Fruit fly (Drosophila melanogaster) whole organism, embryonic: ENCODE data around the gene CG7183.

Experiments
- B-H1 ChIP-seq: fragments of 200-800 bp; sonication (Bioruptor generic); IDR thresholded peaks from 3 replicates; pipeline ENCODE4 v1.3.6; 2022; ENCODE audit warnings: missing biosample characterization, missing genetic modification characterization
- CG10267 ChIP-seq: fragments of 200-800 bp; sonication (Bioruptor generic); optimal IDR thresholded peaks from 2 replicates; lab custom pipeline; 2018; ENCODE audit warnings: missing biosample characterization, mild to moderate bottlenecking, missing genetic modification characterization, moderate library complexity
- CG10366 ChIP-seq: fragments of 200-800 bp; sonication (Bioruptor generic); IDR thresholded peaks from 2 replicates; pipeline ENCODE4 v1.3.6; 2022; ENCODE audit warnings: missing biosample characterization, missing genetic modification characterization
- CG10462 ChIP-seq: fragments of 200-800 bp; sonication (Bioruptor generic); optimal IDR thresholded peaks from 2 replicates; lab custom pipeline; 2016; ENCODE audit warnings: missing biosample characterization, missing genetic modification characterization
- CG12104 ChIP-seq: fragments of 200-800 bp; sonication (Bioruptor generic); optimal IDR thresholded peaks from 3 replicates; lab custom pipeline; 2016; ENCODE audit warnings: missing biosample characterization, missing genetic modification characterization
- CG12391 ChIP-seq: fragments of 200-800 bp; sonication (Bioruptor generic); optimal IDR thresholded peaks from 3 replicates; lab custom pipeline; 2018; ENCODE audit warnings: missing biosample characterization, mild to moderate bottlenecking, missing genetic modification characterization, moderate library complexity
- CG1647 ChIP-seq: fragments of 200-800 bp; sonication (Bioruptor generic); optimal IDR thresholded peaks from 3 replicates; lab custom pipeline; 2016; ENCODE audit warnings: missing biosample characterization, missing genetic modification characterization
- CG16815 ChIP-seq: fragments of 200-800 bp; sonication (Bioruptor generic); optimal IDR thresholded peaks from 3 replicates; lab custom pipeline; 2017; ENCODE audit warnings: missing biosample characterization, mild to moderate bottlenecking, missing genetic modification characterization
- CG17359 ChIP-seq: fragments of 200-800 bp; sonication (Bioruptor generic); optimal IDR thresholded peaks from 3 replicates; lab custom pipeline; 2018; ENCODE audit warnings: missing biosample characterization, mild to moderate bottlenecking, missing genetic modification characterization, moderate library complexity
- CG17385 ChIP-seq: fragments of 200-800 bp; sonication (Bioruptor generic); optimal IDR thresholded peaks from 3 replicates; lab custom pipeline; 2018; ENCODE audit warnings: missing biosample characterization, mild to moderate bottlenecking, missing genetic modification characterization
- CG17612 ChIP-seq: fragments of 200-800 bp; sonication (Bioruptor generic); IDR thresholded peaks from 2 replicates; pipeline ENCODE4 v1.3.6; 2022; ENCODE audit warnings: missing biosample characterization, missing genetic modification characterization
- CG2120 ChIP-seq: fragments of 200-800 bp; sonication (Bioruptor generic); optimal IDR thresholded peaks from 3 replicates; lab custom pipeline; 2016; ENCODE audit warnings: missing biosample characterization, missing genetic modification characterization
- CG3163 ChIP-seq: fragments of 200-800 bp; sonication (Bioruptor generic); optimal IDR thresholded peaks from 3 replicates; lab custom pipeline; 2016; ENCODE audit warnings: missing biosample characterization, missing genetic modification characterization
- CG3995 ChIP-seq: fragments of 200-800 bp; sonication (Bioruptor generic); optimal IDR thresholded peaks from 3 replicates; lab custom pipeline; 2016; ENCODE audit warnings: missing biosample characterization, missing genetic modification characterization
- CG4404 ChIP-seq: fragments of 200-800 bp; sonication (Bioruptor generic); IDR thresholded peaks from 2 replicates; pipeline ENCODE4 v1.3.6; 2022; ENCODE audit warnings: missing biosample characterization, missing genetic modification characterization
- CG5180 ChIP-seq: fragments of 200-800 bp; sonication (Bioruptor generic); optimal IDR thresholded peaks from 3 replicates; lab custom pipeline; 2017; ENCODE audit warnings: missing biosample characterization, missing genetic modification characterization, mild to moderate bottlenecking, moderate library complexity, missing genetic modification reagents
- CG7357 ChIP-seq: fragments of 200-800 bp; sonication (Bioruptor generic); IDR thresholded peaks from 3 replicates; pipeline ENCODE4 v1.3.6; 2022; ENCODE audit warnings: missing biosample characterization, missing genetic modification characterization
- CG7786 ChIP-seq: fragments of 200-800 bp; sonication (Bioruptor generic); optimal IDR thresholded peaks from 2 replicates; lab custom pipeline; 2016; ENCODE audit warnings: missing biosample characterization, missing genetic modification characterization
- D19B ChIP-seq: fragments of 200-800 bp; sonication (Bioruptor generic); optimal IDR thresholded peaks from 2 replicates; lab custom pipeline; 2017; ENCODE audit warnings: missing biosample characterization, mild to moderate bottlenecking, missing genetic modification characterization
- Deaf1 ChIP-seq: fragments of 200-800 bp; optimal IDR thresholded peaks from 3 replicates; lab custom pipeline; 2019; ENCODE audit warnings: missing biosample characterization, mild to moderate bottlenecking, missing genetic modification characterization, moderate library complexity
- Elba2 ChIP-seq: fragments of 200-800 bp; sonication (Bioruptor generic); optimal IDR thresholded peaks from 3 replicates; lab custom pipeline; 2016; ENCODE audit warnings: missing biosample characterization, missing genetic modification characterization
- Fer2 ChIP-seq: fragments of 200-800 bp; sonication (Bioruptor generic); optimal IDR thresholded peaks from 2 replicates; lab custom pipeline; 2018; ENCODE audit warnings: missing biosample characterization, mild to moderate bottlenecking, missing genetic modification characterization, moderate library complexity
- Hand ChIP-seq: fragments of 200-800 bp; sonication (Bioruptor generic); optimal IDR thresholded peaks from 2 replicates; lab custom pipeline; 2017; ENCODE audit warnings: mild to moderate bottlenecking, missing biosample characterization, missing genetic modification reagents, missing genetic modification characterization
- Hmr ChIP-seq: fragments of 200-800 bp; sonication (Bioruptor generic); optimal IDR thresholded peaks from 3 replicates; lab custom pipeline; 2017; ENCODE audit warnings: mild to moderate bottlenecking, missing biosample characterization, missing genetic modification reagents, missing genetic modification characterization
- Hr39 ChIP-seq: fragments of >200 bp; optimal IDR thresholded peaks from 2 replicates; lab custom pipeline; 2017
- Hsf ChIP-seq: fragments of 200-800 bp; sonication (Bioruptor generic); optimal IDR thresholded peaks from 3 replicates; lab custom pipeline; 2016; ENCODE audit warnings: missing biosample characterization, missing genetic modification characterization
- Med ChIP-seq: fragments of 200-800 bp; sonication (Bioruptor generic); peaks from one replicate; lab custom pipeline; 2016; ENCODE audit warnings: missing biosample characterization, missing genetic modification characterization, mild to moderate bottlenecking, inconsistent platforms, moderate library complexity
- Opbp ChIP-seq: fragments of 200-800 bp; sonication (Bioruptor generic); IDR thresholded peaks from 3 replicates; pipeline ENCODE4 v1.3.6; 2022; ENCODE audit warnings: missing biosample characterization, missing genetic modification characterization; ENCODE audit not compliant: partially characterized antibody
- Side ChIP-seq: fragments of 200-800 bp; sonication (Bioruptor generic); optimal IDR thresholded peaks from 2 replicates; lab custom pipeline; 2016; ENCODE audit warnings: missing biosample characterization, missing genetic modification characterization
- YL-1 ChIP-seq: fragments of 200-800 bp; sonication (Bioruptor generic); optimal IDR thresholded peaks from 3 replicates; lab custom pipeline; 2017; ENCODE audit warnings: missing biosample characterization, mild to moderate bottlenecking, missing genetic modification characterization
- amos ChIP-seq: fragments of 200-800 bp; sonication (Bioruptor generic); IDR thresholded peaks from 2 replicates; pipeline ENCODE4 v1.3.6; 2022; ENCODE audit warnings: missing biosample characterization, missing genetic modification characterization; ENCODE audit not compliant: partially characterized antibody
- ara ChIP-seq: fragments of 200-800 bp; sonication (Bioruptor generic); IDR thresholded peaks from 2 replicates; pipeline ENCODE4 v1.3.6; 2022; ENCODE audit warnings: missing biosample characterization, missing genetic modification characterization
- bsh ChIP-seq, 2 experiments: fragments of 200-800 bp; sonication (Bioruptor generic); optimal IDR thresholded peaks; 2 replicates each; lab custom pipeline; 2017 to 2018; ENCODE audit warnings: mild to moderate bottlenecking in 2 of 2, missing biosample characterization in 2 of 2, missing genetic modification characterization in 2 of 2, moderate library complexity in 1 of 2
- disco-r ChIP-seq: fragments of 200-800 bp; sonication (Bioruptor generic); optimal IDR thresholded peaks from 2 replicates; lab custom pipeline; 2016; ENCODE audit warnings: missing biosample characterization, missing genetic modification characterization
- emc ChIP-seq: fragments of 200-800 bp; sonication (Bioruptor generic); optimal IDR thresholded peaks from 2 replicates; lab custom pipeline; 2016; ENCODE audit warnings: missing biosample characterization, missing genetic modification characterization
- h ChIP-seq: fragments of >200 bp; optimal IDR thresholded peaks from 2 replicates; lab custom pipeline; 2017
- her ChIP-seq: fragments of 200-800 bp; sonication (Bioruptor generic); optimal IDR thresholded peaks from 2 replicates; lab custom pipeline; 2016; ENCODE audit warnings: missing biosample characterization, missing genetic modification characterization
- maf-S ChIP-seq: fragments of 200-800 bp; sonication (Bioruptor generic); optimal IDR thresholded peaks from 2 replicates; lab custom pipeline; 2016; ENCODE audit warnings: missing biosample characterization, missing genetic modification characterization
- oc ChIP-seq: fragments of 200-800 bp; sonication (Bioruptor generic); optimal IDR thresholded peaks from 2 replicates; lab custom pipeline; 2018; ENCODE audit warnings: missing biosample characterization, mild to moderate bottlenecking, missing genetic modification characterization, moderate library complexity
- pan ChIP-seq, 4 experiments: fragments of >200 bp in 3 of 4; fragments of 200-800 bp in 1 of 4; sonication (Bioruptor generic) in 1 of 4; optimal IDR thresholded peaks in 3 of 4; IDR thresholded peaks in 1 of 4; 2 replicates each; pipeline versions ENCODE4 v1.3.6 to Lab custom; 2017 to 2022; ENCODE audit warnings: missing biosample characterization in 2 of 4, missing genetic modification characterization in 2 of 4, mixed read lengths in 1 of 4
- pros ChIP-seq: fragments of 200-800 bp; sonication (Bioruptor generic); optimal IDR thresholded peaks from 3 replicates; lab custom pipeline; 2019; ENCODE audit warnings: missing biosample characterization, mild to moderate bottlenecking, missing genetic modification characterization, moderate library complexity
- pzg ChIP-seq: fragments of 200-800 bp; sonication (Bioruptor generic); optimal IDR thresholded peaks from 3 replicates; lab custom pipeline; 2018; ENCODE audit warnings: missing biosample characterization, mild to moderate bottlenecking, missing genetic modification characterization, moderate library complexity
- sd ChIP-seq: fragments of 200-800 bp; sonication (Bioruptor generic); optimal IDR thresholded peaks from 3 replicates; lab custom pipeline; 2018; ENCODE audit warnings: missing biosample characterization, mild to moderate bottlenecking, missing genetic modification characterization, moderate library complexity
- sima ChIP-seq: fragments of 200-800 bp; sonication (Bioruptor generic); optimal IDR thresholded peaks from 2 replicates; lab custom pipeline; 2016; ENCODE audit warnings: missing biosample characterization, missing genetic modification characterization
- tll ChIP-seq, 2 experiments: fragments of 200-800 bp in 1 of 2; fragments of >200 bp in 1 of 2; sonication (Bioruptor generic) in 1 of 2; optimal IDR thresholded peaks; 2 replicates each; lab custom pipeline; 2017 to 2019; ENCODE audit warnings: missing biosample characterization in 2 of 2, missing genetic modification characterization in 2 of 2, mild to moderate bottlenecking in 1 of 2, moderate library complexity in 1 of 2
- tx ChIP-seq: fragments of 200-800 bp; sonication (Bioruptor generic); optimal IDR thresholded peaks from 2 replicates; lab custom pipeline; 2016; ENCODE audit warnings: missing biosample characterization, missing genetic modification characterization
- unc-4 ChIP-seq: fragments of 200-800 bp; sonication (Bioruptor generic); IDR thresholded peaks from 2 replicates; pipeline ENCODE4 v1.3.6; 2022; ENCODE audit warnings: missing biosample characterization, missing genetic modification characterization; ENCODE audit not compliant: partially characterized antibody
- z ChIP-seq: fragments of 200-800 bp; sonication (Bioruptor generic); IDR thresholded peaks from 3 replicates; pipeline ENCODE4 v1.3.6; 2022; ENCODE audit warnings: missing biosample characterization, missing genetic modification characterization
- zen2 ChIP-seq: fragments of 200-800 bp; sonication (Bioruptor generic); IDR thresholded peaks from 3 replicates; pipeline ENCODE4 v1.3.6; 2022; ENCODE audit warnings: missing biosample characterization, missing genetic modification characterization; ENCODE audit not compliant: partially characterized antibody

CG7183 gene

dm6 chr3R:18196991-18197801, 23.3 kb downstream of the CG7183 start (continued):
- TF ChIP-seq unc-4 (GFP tag; lab: Robert Waterston, UW) = no peak
- no peak for TF ChIP-seq CG4404 (GFP tag; lab: Robert Waterston, UW)
- peak; percentile 62 for TF ChIP-seq Hmr (GFP tag; lab: Kevin White, UChicago)
- no peak for TF ChIP-seq CG17612
- peak; percentile 30 for TF ChIP-seq CG3163 (GFP tag; lab: Kevin White, UChicago)
- TF ChIP-seq CG12391 (tag; lab: Kevin White, UChicago) = peak; percentile 75
- peak; percentile 61 for TF ChIP-seq CG2120 (GFP tag; lab: Kevin White, UChicago)
- no peak for TF ChIP-seq Elba2 (GFP tag; lab: Kevin White, UChicago)
- TF ChIP-seq oc (tag; lab: Kevin White, UChicago) = peak; percentile 58
- TF ChIP-seq sd (tag; lab: Kevin White, UChicago) = peak; percentile 81
- peak; percentile 4 for TF ChIP-seq CG10462 (GFP tag; lab: Kevin White, UChicago)
- no peak for TF ChIP-seq CG3995 (GFP tag; lab: Kevin White, UChicago)
- peak; percentile 26 for TF ChIP-seq CG7786 (GFP tag; lab: Kevin White, UChicago)
- no peak for TF ChIP-seq her
- TF ChIP-seq D19B (GFP tag; lab: Kevin White, UChicago) = peak; percentile 37
- TF ChIP-seq Hand = peak; percentile 8
- TF ChIP-seq Hr39 (lab: Kevin White, UChicago) = no peak
- TF ChIP-seq bsh (GFP tag; optimal IDR thresholded peaks at IDR 0.05; lab: Kevin White, UChicago) = peak; percentile 67 to 93
- TF ChIP-seq Opbp = no peak
- no peak for TF ChIP-seq CG5180 (GFP tag; lab: Kevin White, UChicago)
- TF ChIP-seq CG17385 (GFP tag; lab: Kevin White, UChicago) = peak; percentile 99
- no peak for TF ChIP-seq CG1647
- TF ChIP-seq Deaf1 (tag; lab: Kevin White, UChicago) = peak; percentile 58
- TF ChIP-seq pan (optimal IDR thresholded peaks at IDR 0.05; lab: Kevin White, UChicago) = no peak
- no peak for TF ChIP-seq pan (GFP tag; optimal IDR thresholded peaks at IDR 0.05 in 1 of 2, IDR thresholded peaks at IDR 0.05 in 1 of 2)
- no peak for TF ChIP-seq maf-S (GFP tag; lab: Kevin White, UChicago)
- TF ChIP-seq YL-1 (GFP tag; lab: Kevin White, UChicago) = peak; percentile 31
- peak; percentile 23 for TF ChIP-seq Fer2 (tag; lab: Kevin White, UChicago)
- no peak for TF ChIP-seq B-H1
- TF ChIP-seq CG10267 = peak; percentile 55
- no peak for TF ChIP-seq z (GFP tag; lab: Robert Waterston, UW)
- peak; percentile 87 for TF ChIP-seq Med (GFP tag; lab: Kevin White, UChicago)
- TF ChIP-seq disco-r (GFP tag; lab: Kevin White, UChicago) = no peak
- TF ChIP-seq CG16815 (GFP tag; lab: Kevin White, UChicago) = peak; percentile 66
- TF ChIP-seq h = no peak
- TF ChIP-seq ara (GFP tag; lab: Robert Waterston, UW) = no peak
- TF ChIP-seq tll (GFP tag; optimal IDR thresholded peaks at IDR 0.05; lab: Kevin White, UChicago) = no peak
- no peak for TF ChIP-seq Side (GFP tag; lab: Kevin White, UChicago)
- peak; percentile 70 for TF ChIP-seq Hsf (GFP tag; lab: Kevin White, UChicago)
- TF ChIP-seq tx (GFP tag; lab: Kevin White, UChicago) = peak; percentile 42
- TF ChIP-seq CG12104 (GFP tag; lab: Kevin White, UChicago) = peak; percentile 59
- peak; percentile 76 for TF ChIP-seq pros (GFP tag; lab: Kevin White, UChicago)
- TF ChIP-seq CG17359 (tag; lab: Kevin White, UChicago) = peak; percentile 66
- TF ChIP-seq sima (GFP tag; lab: Kevin White, UChicago) = no peak
- no peak for TF ChIP-seq emc
- TF ChIP-seq CG10366 (GFP tag; lab: Robert Waterston, UW) = no peak
- peak; percentile 3 for TF ChIP-seq pzg (GFP tag; lab: Kevin White, UChicago)
- TF ChIP-seq CG7357 = 0 out of 3 replicates have a peak, but pooled peaks have one; percentile 14
- TF ChIP-seq amos (GFP tag; lab: Robert Waterston, UW) = no peak
- TF ChIP-seq zen2 (GFP tag; lab: Robert Waterston, UW) = no peak
